Fruit fly (Drosophila melanogaster) whole organism, embryonic: ENCODE data around the gene Vsp37A.

Source experiments
- ATbp ChIP-seq: fragments of 200-800 bp; sonication (Bioruptor generic); optimal IDR thresholded peaks from 2 replicates; lab custom pipeline; 2017; ENCODE audit warnings: missing biosample characterization, mild to moderate bottlenecking, missing genetic modification characterization, missing genetic modification reagents
- CG10267 ChIP-seq: fragments of 200-800 bp; sonication (Bioruptor generic); optimal IDR thresholded peaks from 2 replicates; lab custom pipeline; 2018; ENCODE audit warnings: missing biosample characterization, mild to moderate bottlenecking, missing genetic modification characterization, moderate library complexity
- CG11085 ChIP-seq: fragments of 200-800 bp; sonication (Bioruptor generic); IDR thresholded peaks from 2 replicates; pipeline ENCODE4 v1.3.6; 2022; ENCODE audit warnings: missing biosample characterization, missing genetic modification characterization
- CG11504 ChIP-seq: fragments of 200-800 bp; sonication (Bioruptor generic); optimal IDR thresholded peaks from 3 replicates; lab custom pipeline; 2019; ENCODE audit warnings: missing biosample characterization, mild to moderate bottlenecking, missing genetic modification characterization, moderate library complexity
- CG11696 ChIP-seq: fragments of 200-800 bp; sonication (Bioruptor generic); IDR thresholded peaks from 2 replicates; pipeline ENCODE4 v1.3.6; 2022; ENCODE audit warnings: missing biosample characterization, missing genetic modification characterization
- CG17186 ChIP-seq: fragments of 200-800 bp; sonication (Bioruptor generic); optimal IDR thresholded peaks from 3 replicates; lab custom pipeline; 2017; ENCODE audit warnings: missing biosample characterization, missing genetic modification reagents, missing genetic modification characterization
- CG1832 ChIP-seq: fragments of 200-800 bp; sonication (Bioruptor generic); optimal IDR thresholded peaks from 2 replicates; lab custom pipeline; 2017; ENCODE audit warnings: missing biosample characterization, mild to moderate bottlenecking, missing genetic modification characterization, inconsistent platforms
- CG2120 ChIP-seq: fragments of 200-800 bp; sonication (Bioruptor generic); optimal IDR thresholded peaks from 3 replicates; lab custom pipeline; 2016; ENCODE audit warnings: missing biosample characterization, missing genetic modification characterization
- CG2129 ChIP-seq: fragments of 200-800 bp; sonication (Bioruptor generic); IDR thresholded peaks from 2 replicates; pipeline ENCODE4 v1.3.6; 2022; ENCODE audit warnings: missing biosample characterization, missing genetic modification characterization; ENCODE audit not compliant: partially characterized antibody
- CG31441 ChIP-seq: fragments of 200-800 bp; sonication (Bioruptor generic); IDR thresholded peaks from 2 replicates; pipeline ENCODE4 v1.3.6; 2022; ENCODE audit warnings: missing biosample characterization, missing genetic modification characterization
- CG3163 ChIP-seq: fragments of 200-800 bp; sonication (Bioruptor generic); optimal IDR thresholded peaks from 3 replicates; lab custom pipeline; 2016; ENCODE audit warnings: missing biosample characterization, missing genetic modification characterization
- CG6765 ChIP-seq: fragments of 200-800 bp; sonication (Bioruptor generic); optimal IDR thresholded peaks from 3 replicates; lab custom pipeline; 2017; ENCODE audit warnings: missing biosample characterization, mild to moderate bottlenecking, missing genetic modification characterization
- CG6791 ChIP-seq: fragments of 200-800 bp; sonication (Bioruptor generic); IDR thresholded peaks from 3 replicates; pipeline ENCODE4 v1.3.6; 2022; ENCODE audit warnings: missing biosample characterization, missing genetic modification characterization; ENCODE audit not compliant: partially characterized antibody
- CG7928 ChIP-seq: fragments of 200-800 bp; sonication (Bioruptor generic); optimal IDR thresholded peaks from 2 replicates; lab custom pipeline; 2017; ENCODE audit warnings: missing biosample characterization, mild to moderate bottlenecking, missing genetic modification characterization
- CG8478 ChIP-seq: fragments of >200 bp; optimal IDR thresholded peaks from 2 replicates; lab custom pipeline; 2018
- CG9727 ChIP-seq: fragments of 200-800 bp; sonication (Bioruptor generic); optimal IDR thresholded peaks from 3 replicates; lab custom pipeline; 2017; ENCODE audit warnings: missing biosample characterization, mild to moderate bottlenecking, missing genetic modification characterization
- CG9797 ChIP-seq: fragments of 200-800 bp; sonication (Bioruptor generic); optimal IDR thresholded peaks from 3 replicates; lab custom pipeline; 2018; ENCODE audit warnings: missing biosample characterization, mild to moderate bottlenecking, missing genetic modification characterization
- CG9932 ChIP-seq: fragments of 200-800 bp; sonication (Bioruptor generic); IDR thresholded peaks from 2 replicates; pipeline ENCODE4 v1.3.6; 2022; ENCODE audit warnings: missing biosample characterization, missing genetic modification characterization
- CoRest ChIP-seq: fragments of 200-800 bp; sonication (Bioruptor generic); optimal IDR thresholded peaks from 3 replicates; lab custom pipeline; 2018; ENCODE audit warnings: missing biosample characterization, mild to moderate bottlenecking, missing genetic modification characterization, moderate library complexity
- Doc2 ChIP-seq: fragments of 200-800 bp; sonication (Bioruptor generic); IDR thresholded peaks from 2 replicates; pipeline ENCODE4 v1.3.6; 2022; ENCODE audit warnings: missing biosample characterization, missing genetic modification characterization
- Doc3 ChIP-seq: fragments of 200-800 bp; sonication (Bioruptor generic); IDR thresholded peaks from 3 replicates; pipeline ENCODE4 v1.3.6; 2022; ENCODE audit warnings: missing biosample characterization, missing genetic modification characterization; ENCODE audit not compliant: partially characterized antibody
- Dp ChIP-seq: fragments of 200-800 bp; sonication (Bioruptor generic); optimal IDR thresholded peaks from 2 replicates; lab custom pipeline; 2018; ENCODE audit warnings: missing biosample characterization, mild to moderate bottlenecking, missing genetic modification characterization, moderate library complexity
- Ets97D ChIP-seq: fragments of 200-800 bp; sonication (Bioruptor generic); optimal IDR thresholded peaks from 3 replicates; lab custom pipeline; 2016; ENCODE audit warnings: missing biosample characterization, missing genetic modification characterization
- HLH4C ChIP-seq: fragments of 200-800 bp; sonication (Bioruptor generic); IDR thresholded peaks from 3 replicates; pipeline ENCODE4 v1.3.6; 2022; ENCODE audit warnings: missing biosample characterization, missing genetic modification characterization; ENCODE audit not compliant: partially characterized antibody
- HLHmδ ChIP-seq: fragments of 200-800 bp; sonication (Bioruptor generic); optimal IDR thresholded peaks from 2 replicates; lab custom pipeline; 2018; ENCODE audit warnings: missing biosample characterization, mild to moderate bottlenecking, missing genetic modification characterization, moderate library complexity
- Sry-δ ChIP-seq: fragments of 200-800 bp; sonication (Bioruptor generic); optimal IDR thresholded peaks from 2 replicates; lab custom pipeline; 2016; ENCODE audit warnings: missing biosample characterization, missing genetic modification characterization
- Ssrp ChIP-seq: fragments of 200-800 bp; sonication (Bioruptor generic); optimal IDR thresholded peaks from 2 replicates; lab custom pipeline; 2018; ENCODE audit warnings: missing biosample characterization, mild to moderate bottlenecking, missing genetic modification characterization, moderate library complexity
- Trl ChIP-seq, 3 experiments: fragments of >200 bp in 2 of 3; fragments of 200-800 bp in 1 of 3; sonication (Bioruptor generic) in 1 of 3; optimal IDR thresholded peaks; 2 replicates in 1 of 3; 3 replicates in 2 of 3; lab custom pipeline; 2016 to 2017; ENCODE audit warnings: missing biosample characterization in 1 of 3, missing genetic modification characterization in 1 of 3
- Xrp1 ChIP-seq: fragments of 200-800 bp; sonication (Bioruptor generic); IDR thresholded peaks from 2 replicates; pipeline ENCODE4 v1.3.6; 2022; ENCODE audit warnings: missing biosample characterization, missing genetic modification characterization
- ap ChIP-seq: fragments of 200-800 bp; sonication (Bioruptor generic); IDR thresholded peaks from 2 replicates; pipeline ENCODE4 v1.3.6; 2022; ENCODE audit warnings: missing biosample characterization, missing genetic modification characterization
- bab2 ChIP-seq: fragments of 200-800 bp; sonication (Bioruptor generic); optimal IDR thresholded peaks from 2 replicates; lab custom pipeline; 2016; ENCODE audit warnings: missing biosample characterization, missing genetic modification characterization
- bcd ChIP-seq: fragments of 200-800 bp; sonication (Bioruptor generic); optimal IDR thresholded peaks from 2 replicates; lab custom pipeline; 2017; ENCODE audit warnings: missing biosample characterization, mild to moderate bottlenecking, missing genetic modification characterization
- dimm ChIP-seq: fragments of 200-800 bp; sonication (Bioruptor generic); IDR thresholded peaks from 2 replicates; pipeline ENCODE4 v1.3.6; 2022; ENCODE audit warnings: missing biosample characterization, missing genetic modification characterization
- disco-r ChIP-seq: fragments of 200-800 bp; sonication (Bioruptor generic); optimal IDR thresholded peaks from 2 replicates; lab custom pipeline; 2016; ENCODE audit warnings: missing biosample characterization, missing genetic modification characterization
- dm ChIP-seq: fragments of 200-800 bp; sonication (Bioruptor generic); optimal IDR thresholded peaks from 3 replicates; lab custom pipeline; 2016; ENCODE audit warnings: missing biosample characterization, missing genetic modification characterization
- emc ChIP-seq: fragments of 200-800 bp; sonication (Bioruptor generic); optimal IDR thresholded peaks from 2 replicates; lab custom pipeline; 2016; ENCODE audit warnings: missing biosample characterization, missing genetic modification characterization
- exex ChIP-seq: fragments of 200-800 bp; sonication (Bioruptor generic); optimal IDR thresholded peaks from 4 replicates; lab custom pipeline; 2018; ENCODE audit warnings: missing biosample characterization, mild to moderate bottlenecking, missing genetic modification characterization, moderate library complexity
- gfzf ChIP-seq: fragments of 200-800 bp; sonication (Bioruptor generic); optimal IDR thresholded peaks from 2 replicates; lab custom pipeline; 2016; ENCODE audit warnings: missing biosample characterization, mild to moderate bottlenecking, missing genetic modification characterization, moderate library complexity
- hbn ChIP-seq: fragments of 200-800 bp; sonication (Bioruptor generic); IDR thresholded peaks from 2 replicates; pipeline ENCODE4 v1.3.6; 2022; ENCODE audit warnings: missing biosample characterization, missing genetic modification characterization; ENCODE audit not compliant: partially characterized antibody
- knrl ChIP-seq: fragments of 200-800 bp; sonication (Bioruptor generic); IDR thresholded peaks from 3 replicates; pipeline ENCODE4 v1.3.6; 2022; ENCODE audit warnings: missing biosample characterization, missing genetic modification characterization; ENCODE audit not compliant: partially characterized antibody
- phol ChIP-seq: fragments of 200-800 bp; sonication (Bioruptor generic); optimal IDR thresholded peaks from 3 replicates; lab custom pipeline; 2018; ENCODE audit warnings: missing biosample characterization, mild to moderate bottlenecking, missing genetic modification characterization, moderate library complexity
- pzg ChIP-seq: fragments of 200-800 bp; sonication (Bioruptor generic); optimal IDR thresholded peaks from 3 replicates; lab custom pipeline; 2018; ENCODE audit warnings: missing biosample characterization, mild to moderate bottlenecking, missing genetic modification characterization, moderate library complexity
- ro ChIP-seq: fragments of 200-800 bp; sonication (Bioruptor generic); IDR thresholded peaks from 2 replicates; pipeline ENCODE4 v1.3.6; 2022; ENCODE audit warnings: missing biosample characterization, missing genetic modification characterization
- tll ChIP-seq, 2 experiments: fragments of 200-800 bp in 1 of 2; fragments of >200 bp in 1 of 2; sonication (Bioruptor generic) in 1 of 2; optimal IDR thresholded peaks; 2 replicates each; lab custom pipeline; 2017 to 2019; ENCODE audit warnings: missing biosample characterization in 2 of 2, missing genetic modification characterization in 2 of 2, mild to moderate bottlenecking in 1 of 2, moderate library complexity in 1 of 2
- unc-4 ChIP-seq: fragments of 200-800 bp; sonication (Bioruptor generic); IDR thresholded peaks from 2 replicates; pipeline ENCODE4 v1.3.6; 2022; ENCODE audit warnings: missing biosample characterization, missing genetic modification characterization; ENCODE audit not compliant: partially characterized antibody
- yki ChIP-seq: fragments of >200 bp; optimal IDR thresholded peaks from 3 replicates; lab custom pipeline; 2018
- z ChIP-seq: fragments of 200-800 bp; sonication (Bioruptor generic); IDR thresholded peaks from 3 replicates; pipeline ENCODE4 v1.3.6; 2022; ENCODE audit warnings: missing biosample characterization, missing genetic modification characterization
- zen ChIP-seq: fragments of 200-800 bp; sonication (Bioruptor generic); optimal IDR thresholded peaks from 3 replicates; lab custom pipeline; 2018; ENCODE audit warnings: missing biosample characterization, mild to moderate bottlenecking, missing genetic modification characterization, moderate library complexity

Gene Vsp37A

dm6 chrX:655492-656379, 34.4 kb downstream of the Vsp37A start, which contains the start of the genes Hmt4-20 and SkpA (continued):
- TF ChIP-seq CG11504 (tag; lab: Kevin White, UChicago): peak; percentile 33
- TF ChIP-seq Dp (GFP tag; lab: Kevin White, UChicago): peak; percentile 59
- TF ChIP-seq Doc3 (GFP tag; lab: Robert Waterston, UW): peak; percentile 80
- peak in 1 of 2 experiments; percentile 30 for TF ChIP-seq Trl (optimal IDR thresholded peaks at IDR 0.05; lab: Kevin White, UChicago)
- TF ChIP-seq Trl (GFP tag; optimal IDR thresholded peaks at IDR 0.05; lab: Kevin White, UChicago): no peak
- TF ChIP-seq CG11085 (GFP tag; lab: Robert Waterston, UW): 0 out of 2 replicates have a peak, but pooled peaks have one; percentile 15
- peak; percentile 3 for TF ChIP-seq yki (lab: Kevin White, UChicago)
- TF ChIP-seq HLH4C (GFP tag; lab: Robert Waterston, UW): peak; percentile 89
- TF ChIP-seq hbn (GFP tag; lab: Robert Waterston, UW): peak; percentile 79
- peak; percentile 65 for TF ChIP-seq CG17186
- peak; percentile 5 for TF ChIP-seq CG9727 (GFP tag; lab: Kevin White, UChicago)
- TF ChIP-seq CoRest (tag; lab: Kevin White, UChicago): peak; percentile 25
- peak; percentile 19 for TF ChIP-seq CG3163 (GFP tag; lab: Kevin White, UChicago)
- TF ChIP-seq CG9932 (GFP tag; lab: Robert Waterston, UW): peak; percentile 57
- TF ChIP-seq Sry-δ: peak; percentile 99
- no peak for TF ChIP-seq dimm (GFP tag; lab: Robert Waterston, UW)
- TF ChIP-seq knrl: peak; percentile 96
- TF ChIP-seq CG6791: peak; percentile 93
- TF ChIP-seq phol: peak; percentile 87
- TF ChIP-seq gfzf (GFP tag; lab: Kevin White, UChicago): peak; percentile 93
- no peak for TF ChIP-seq CG31441 (GFP tag; lab: Robert Waterston, UW)
- no peak for TF ChIP-seq ATbp
- TF ChIP-seq CG7928 (GFP tag; lab: Kevin White, UChicago): no peak
- TF ChIP-seq zen (tag; lab: Kevin White, UChicago): peak; percentile 7
- no peak for TF ChIP-seq ro
- TF ChIP-seq bcd (GFP tag; lab: Kevin White, UChicago): peak; percentile 12
- peak; percentile 90 for TF ChIP-seq CG2129 (GFP tag; lab: Robert Waterston, UW)
- no peak for TF ChIP-seq emc
- TF ChIP-seq z (GFP tag; lab: Robert Waterston, UW): no peak
- no peak for TF ChIP-seq HLHmδ (GFP tag; lab: Kevin White, UChicago)
- TF ChIP-seq disco-r (GFP tag; lab: Kevin White, UChicago): no peak
- TF ChIP-seq tll (GFP tag; optimal IDR thresholded peaks at IDR 0.05; lab: Kevin White, UChicago): peak in 1 of 2 experiments; percentile 58
- peak; percentile 92 for TF ChIP-seq CG9797 (GFP tag; lab: Kevin White, UChicago)
- peak; percentile 10 for TF ChIP-seq bab2 (GFP tag; lab: Kevin White, UChicago)
- peak; percentile 88 for TF ChIP-seq unc-4 (GFP tag; lab: Robert Waterston, UW)
- TF ChIP-seq CG1832 (GFP tag; lab: Kevin White, UChicago): peak; percentile 84
- TF ChIP-seq Ets97D: peak; percentile 70
- TF ChIP-seq exex (tag; lab: Kevin White, UChicago): no peak
- TF ChIP-seq Xrp1 (GFP tag; lab: Robert Waterston, UW): no peak
- no peak for TF ChIP-seq CG6765 (GFP tag; lab: Kevin White, UChicago)
- TF ChIP-seq CG11696: no peak
- TF ChIP-seq CG8478 (lab: Kevin White, UChicago): peak; percentile 84
- TF ChIP-seq CG10267 (tag; lab: Kevin White, UChicago): peak; percentile 62
- TF ChIP-seq dm: peak; percentile 22
- no peak for TF ChIP-seq CG2120 (GFP tag; lab: Kevin White, UChicago)
- no peak for TF ChIP-seq Ssrp (tag; lab: Kevin White, UChicago)
- no peak for TF ChIP-seq Doc2 (GFP tag; lab: Robert Waterston, UW)
- TF ChIP-seq ap (GFP tag; lab: Robert Waterston, UW): no peak
- peak; percentile 88 for TF ChIP-seq pzg (GFP tag; lab: Kevin White, UChicago)
